Worm (Caenorhabditis elegans) whole organism, late embryonic: ENCODE measurements around the gene F02A9.1.

Experiments
- C08G9.2 ChIP-seq: sonication (generic microtip); optimal IDR thresholded peaks from 2 replicates; lab custom pipeline; 2016; ENCODE audit warnings: mild to moderate bottlenecking, missing genetic modification characterization, moderate library complexity, missing compliant biosample characterization
- K02D7.2 ChIP-seq: sonication (generic microtip); optimal IDR thresholded peaks from 2 replicates; lab custom pipeline; 2017; ENCODE audit warnings: mild to moderate bottlenecking, missing genetic modification characterization, missing compliant biosample characterization
- K09A11.1 ChIP-seq: sonication (generic microtip); optimal IDR thresholded peaks from 2 replicates; lab custom pipeline; 2017; ENCODE audit warnings: antibody characterized with exemption, mild to moderate bottlenecking, missing genetic modification characterization, missing compliant biosample characterization; ENCODE audit not compliant: insufficient read depth
- ahr-1 ChIP-seq: sonication (generic microtip); optimal IDR thresholded peaks from 2 replicates; lab custom pipeline; 2016; ENCODE audit warnings: missing genetic modification characterization, missing compliant biosample characterization
- ceh-14 ChIP-seq: sonication (generic microtip); optimal IDR thresholded peaks from 2 replicates; lab custom pipeline; 2016; ENCODE audit warnings: missing genotype, missing genetic modification characterization, missing compliant biosample characterization
- ceh-18 ChIP-seq: sonication (generic microtip); optimal IDR thresholded peaks from 2 replicates; lab custom pipeline; 2016; ENCODE audit warnings: missing genetic modification characterization, missing compliant biosample characterization
- ceh-19 ChIP-seq: fragments of 200-800 bp; sonication (Bioruptor generic); optimal IDR thresholded peaks from 2 replicates; lab custom pipeline; 2018; ENCODE audit warnings: mild to moderate bottlenecking, missing genetic modification characterization, missing compliant biosample characterization
- ceh-2 ChIP-seq: sonication (generic microtip); optimal IDR thresholded peaks from 2 replicates; lab custom pipeline; 2016; ENCODE audit warnings: missing genotype, missing genetic modification characterization, missing compliant biosample characterization
- ceh-22 ChIP-seq: sonication (generic microtip); optimal IDR thresholded peaks from 2 replicates; lab custom pipeline; 2017; ENCODE audit warnings: missing biosample characterization, missing genetic modification characterization
- ceh-24 ChIP-seq: sonication (generic microtip); optimal IDR thresholded peaks from 2 replicates; lab custom pipeline; 2016; ENCODE audit warnings: mild to moderate bottlenecking, missing genetic modification characterization, missing compliant biosample characterization
- ceh-30 ChIP-seq: fragments of 150-350 bp; optimal IDR thresholded peaks from 2 replicates; lab custom pipeline; 2014; ENCODE audit warnings: missing biosample characterization, missing genetic modification characterization
- ceh-31 ChIP-seq: sonication (generic microtip); optimal IDR thresholded peaks from 2 replicates; lab custom pipeline; 2016; ENCODE audit warnings: missing genetic modification characterization, missing compliant biosample characterization
- ceh-34 ChIP-seq: sonication (generic microtip); optimal IDR thresholded peaks from 2 replicates; lab custom pipeline; 2016; ENCODE audit warnings: mild to moderate bottlenecking, missing genetic modification characterization, missing compliant biosample characterization
- ceh-45 ChIP-seq: fragments of 200-800 bp; sonication (Bioruptor generic); IDR thresholded peaks from 2 replicates; pipeline ENCODE4 v1.3.6; 2022; ENCODE audit warnings: missing genetic modification reagents, missing genetic modification characterization, missing compliant biosample characterization
- ceh-48 ChIP-seq: sonication (generic microtip); optimal IDR thresholded peaks from 2 replicates; lab custom pipeline; 2016; ENCODE audit warnings: missing genetic modification characterization, inconsistent platforms, missing compliant biosample characterization
- ceh-6 ChIP-seq: fragments of 200-800 bp; sonication (Bioruptor generic); optimal IDR thresholded peaks from 2 replicates; lab custom pipeline; 2018; ENCODE audit warnings: mild to moderate bottlenecking, missing genetic modification characterization, missing compliant biosample characterization
- dmd-4 ChIP-seq: sonication (generic microtip); optimal IDR thresholded peaks from 2 replicates; lab custom pipeline; 2016; ENCODE audit warnings: borderline replicate concordance, missing genetic modification characterization, missing compliant biosample characterization
- dve-1 ChIP-seq: sonication (generic microtip); optimal IDR thresholded peaks from 2 replicates; lab custom pipeline; 2017; ENCODE audit warnings: antibody characterized with exemption, mild to moderate bottlenecking, missing genetic modification characterization, missing compliant biosample characterization
- elt-2 ChIP-seq: sonication (generic microtip); optimal IDR thresholded peaks from 2 replicates; lab custom pipeline; 2016; ENCODE audit warnings: missing genetic modification reagents, missing genetic modification characterization, missing compliant biosample characterization
- ets-4 ChIP-seq: sonication (generic microtip); optimal IDR thresholded peaks from 2 replicates; lab custom pipeline; 2016; ENCODE audit warnings: missing genetic modification characterization, missing compliant biosample characterization
- fkh-10 ChIP-seq: fragments of 150-350 bp; optimal IDR thresholded peaks from 2 replicates; lab custom pipeline; 2014; ENCODE audit warnings: missing biosample characterization, missing genetic modification reagents, missing genetic modification characterization
- fkh-6 ChIP-seq: sonication (generic microtip); optimal IDR thresholded peaks from 2 replicates; lab custom pipeline; 2016; ENCODE audit warnings: missing genetic modification characterization, missing compliant biosample characterization
- gmeb-2 ChIP-seq: sonication (generic microtip); optimal IDR thresholded peaks from 2 replicates; lab custom pipeline; 2016; ENCODE audit warnings: missing genetic modification characterization, inconsistent platforms, missing compliant biosample characterization
- hlh-15 ChIP-seq: sonication (generic microtip); optimal IDR thresholded peaks from 2 replicates; lab custom pipeline; 2016; ENCODE audit warnings: missing genetic modification characterization, missing compliant biosample characterization
- hlh-30 ChIP-seq: sonication (generic microtip); optimal IDR thresholded peaks from 2 replicates; lab custom pipeline; 2017; ENCODE audit warnings: antibody characterized with exemption, missing genetic modification characterization, missing compliant biosample characterization; ENCODE audit not compliant: insufficient read depth
- hlh-6 ChIP-seq: sonication (generic microtip); optimal IDR thresholded peaks from 2 replicates; lab custom pipeline; 2016; ENCODE audit warnings: missing genotype, missing genetic modification characterization, missing compliant biosample characterization
- lim-6 ChIP-seq: sonication (generic microtip); optimal IDR thresholded peaks from 2 replicates; lab custom pipeline; 2016; ENCODE audit warnings: missing genetic modification characterization, missing compliant biosample characterization
- madf-2 ChIP-seq: sonication (generic microtip); optimal IDR thresholded peaks from 2 replicates; lab custom pipeline; 2017; ENCODE audit warnings: missing genetic modification characterization, missing compliant biosample characterization
- mec-3 ChIP-seq: sonication (generic microtip); optimal IDR thresholded peaks from 2 replicates; lab custom pipeline; 2016; ENCODE audit warnings: borderline replicate concordance, missing genetic modification characterization, missing compliant biosample characterization
- nfya-1 ChIP-seq: sonication (generic microtip); optimal IDR thresholded peaks from 2 replicates; lab custom pipeline; 2017; ENCODE audit warnings: missing genetic modification characterization, mild to moderate bottlenecking, missing compliant biosample characterization, antibody characterized with exemption, moderate library complexity
- nhr-232 ChIP-seq: sonication (generic microtip); optimal IDR thresholded peaks from 2 replicates; lab custom pipeline; 2016; ENCODE audit warnings: missing genetic modification characterization, missing compliant biosample characterization
- pag-3 ChIP-seq: sonication (generic microtip); optimal IDR thresholded peaks from 2 replicates; lab custom pipeline; 2016; ENCODE audit warnings: missing compliant biosample characterization, missing genetic modification characterization, borderline replicate concordance
- pax-1 ChIP-seq: fragments of 150-350 bp; optimal IDR thresholded peaks from 2 replicates; lab custom pipeline; 2014; ENCODE audit warnings: missing biosample characterization, missing genetic modification characterization
- pha-2 ChIP-seq: sonication (generic microtip); optimal IDR thresholded peaks from 2 replicates; lab custom pipeline; 2017; ENCODE audit warnings: mild to moderate bottlenecking, missing genetic modification characterization, missing compliant biosample characterization
- pros-1 ChIP-seq: fragments of 150-350 bp; optimal IDR thresholded peaks from 2 replicates; lab custom pipeline; 2014; ENCODE audit warnings: missing biosample characterization, missing genetic modification reagents, missing genetic modification characterization
- ref-2 ChIP-seq: sonication (generic microtip); optimal IDR thresholded peaks from 2 replicates; lab custom pipeline; 2016; ENCODE audit warnings: missing genetic modification characterization, missing compliant biosample characterization
- rnt-1 ChIP-seq: sonication (generic microtip); optimal IDR thresholded peaks from 2 replicates; lab custom pipeline; 2016; ENCODE audit warnings: missing genetic modification characterization, missing compliant biosample characterization
- sdc-2 ChIP-seq: sonication (generic microtip); optimal IDR thresholded peaks from 2 replicates; lab custom pipeline; 2016; ENCODE audit warnings: missing genotype, missing genetic modification characterization, missing compliant biosample characterization
- sox-2 ChIP-seq: fragments of 200-800 bp; sonication (Bioruptor generic); IDR thresholded peaks from 2 replicates; pipeline ENCODE4 v1.3.6; 2022; ENCODE audit warnings: missing genetic modification reagents, missing genetic modification characterization, missing compliant biosample characterization
- sox-4 ChIP-seq: sonication (generic microtip); optimal IDR thresholded peaks from 2 replicates; lab custom pipeline; 2017; ENCODE audit warnings: mild to moderate bottlenecking, missing genetic modification characterization, inconsistent platforms, missing compliant biosample characterization
- syd-9 ChIP-seq: sonication (generic microtip); optimal IDR thresholded peaks from 2 replicates; lab custom pipeline; 2016; ENCODE audit warnings: mild to moderate bottlenecking, missing genetic modification characterization, moderate library complexity, missing compliant biosample characterization
- tbx-2 ChIP-seq: sonication (generic microtip); optimal IDR thresholded peaks from 2 replicates; lab custom pipeline; 2016; ENCODE audit warnings: missing genetic modification characterization, missing compliant biosample characterization
- unc-3 ChIP-seq, 2 experiments: fragments of 200-800 bp in 1 of 2; sonication (Bioruptor generic) in 1 of 2; sonication (generic microtip) in 1 of 2; conservative IDR thresholded peaks in 1 of 2; optimal IDR thresholded peaks in 1 of 2; 2 replicates each; pipeline versions ENCODE4 v1.3.6 to Lab custom; 2016 to 2022; ENCODE audit warnings: missing compliant biosample characterization in 2 of 2, missing genetic modification characterization in 2 of 2, missing genetic modification reagents in 1 of 2
- unc-42 ChIP-seq: sonication (generic microtip); optimal IDR thresholded peaks from 2 replicates; lab custom pipeline; 2016; ENCODE audit warnings: missing genotype, missing genetic modification characterization, missing compliant biosample characterization
- unc-55 ChIP-seq: sonication (generic microtip); optimal IDR thresholded peaks from 2 replicates; lab custom pipeline; 2017; ENCODE audit warnings: missing biosample characterization, missing genetic modification reagents, missing genetic modification characterization
- unc-86 ChIP-seq: sonication (generic microtip); optimal IDR thresholded peaks from 2 replicates; lab custom pipeline; 2016; ENCODE audit warnings: missing genetic modification characterization, missing compliant biosample characterization
- ztf-16 ChIP-seq: sonication (generic microtip); optimal IDR thresholded peaks from 2 replicates; lab custom pipeline; 2017; ENCODE audit warnings: missing genetic modification characterization, missing compliant biosample characterization

The F02A9.1 gene

ce11 chrIII:9054414-9055147 is 23.0 kb downstream of the F02A9.1 start, which contains the start of gene cls-2:
cls-2 (plus strand) TSS chrIII:9055048.
- TF ChIP-seq unc-42 (tag; lab: Kevin White, UChicago), result peak; percentile 8
- no peak for TF ChIP-seq fkh-6

ce11 chrIII:9053740-9054252 is 23.8 kb downstream of the F02A9.1 start, which contains the start of gene R107.5:
R107.5 (minus strand) TSS chrIII:9053790.
- TF ChIP-seq ceh-19 (peak; percentile 65), rnt-1 (tag; lab: Kevin White, UChicago) (peak; percentile 93), unc-55 (GFP tag; lab: Kevin White, UChicago) (peak; percentile 97), hlh-30 (tag; lab: Kevin White, UChicago) (peak; percentile 98), ceh-22 (tag; lab: Kevin White, UChicago) (peak; percentile 30), dve-1 (tag; lab: Kevin White, UChicago) (peak; percentile 31), sox-2 (GFP tag; lab: Robert Waterston, UW) (peak; percentile 58), ztf-16 (tag; lab: Kevin White, UChicago) (peak; percentile 42), hlh-15 (tag; lab: Kevin White, UChicago) (no peak), K02D7.2 (tag; lab: Kevin White, UChicago) (peak; percentile 15), ceh-24 (tag; lab: Kevin White, UChicago) (no peak), ref-2 (tag; lab: Kevin White, UChicago) (peak; percentile 95), ceh-14 (peak; percentile 56), ceh-31 (tag; lab: Kevin White, UChicago) (peak; percentile 93), ahr-1 (tag; lab: Kevin White, UChicago) (no peak), dmd-4 (tag; lab: Kevin White, UChicago) (no peak), pag-3 (no peak), tbx-2 (peak; percentile 90), ceh-48 (peak; percentile 38), nfya-1 (tag; lab: Kevin White, UChicago) (peak; percentile 94), lim-6 (tag; lab: Kevin White, UChicago) (peak; percentile 44), pha-2 (tag; lab: Kevin White, UChicago) (peak; percentile 28), nhr-232 (no peak), ceh-34 (tag; lab: Kevin White, UChicago) (peak; percentile 85), K09A11.1 (tag; lab: Kevin White, UChicago) (peak; percentile 88), pax-1 (tag; lab: Kevin White, UChicago) (peak; percentile 97), elt-2 (tag; lab: Kevin White, UChicago) (peak; percentile 29), unc-42 (tag; lab: Kevin White, UChicago) (peak; percentile 49), C08G9.2 (tag; lab: Kevin White, UChicago) (peak; percentile 42), ceh-6 (GFP tag; lab: Kevin White, UChicago) (no peak), hlh-6 (no peak), ceh-30 (tag; lab: Kevin White, UChicago) (peak; percentile 91), sox-4 (tag; lab: Kevin White, UChicago) (no peak), ets-4 (tag; lab: Kevin White, UChicago) (peak; percentile 45), madf-2 (tag; lab: Kevin White, UChicago) (peak; percentile 38), fkh-10 (no peak), ceh-18 (tag; lab: Kevin White, UChicago) (peak; percentile 81), sdc-2 (tag; lab: Kevin White, UChicago) (peak; percentile 8), gmeb-2 (tag; lab: Kevin White, UChicago) (peak; percentile 53), mec-3 (no peak), ceh-45 (GFP tag; lab: Robert Waterston, UW) (no peak), syd-9 (peak; percentile 87), unc-86 (tag; lab: Kevin White, UChicago) (peak; percentile 57), unc-3 (GFP tag; conservative IDR thresholded peaks at IDR 0.05; lab: Robert Waterston, UW) (no peak), unc-3 (tag; optimal IDR thresholded peaks at IDR 0.05; lab: Kevin White, UChicago) (no peak), ceh-2 (tag; lab: Kevin White, UChicago) (peak; percentile 8), pros-1 (tag; lab: Kevin White, UChicago) (peak; percentile 3)
